Fruit fly (Drosophila melanogaster): ENCODE data around the gene MED20.

The MED20 gene

dm6 chr2L:8083427-8084295, 11.0 kb upstream of the MED20 start (continued):
- TF ChIP-seq sens-2 (GFP tag; IDR thresholded peaks at IDR 0.05), result no peak
- no peak for TF ChIP-seq hkb (optimal IDR thresholded peaks at IDR 0.05)
- TF ChIP-seq hkb (GFP tag; IDR thresholded peaks at IDR 0.05), result no peak
- no peak for TF ChIP-seq CG18476 (GFP tag; optimal IDR thresholded peaks at IDR 0.05)
- no peak for TF ChIP-seq br (optimal IDR thresholded peaks at IDR 0.05)
- no peak for TF ChIP-seq CG33213 (GFP tag; optimal IDR thresholded peaks at IDR 0.05)
- peak; percentile 43; the same call in 1 of the 3 replicates for TF ChIP-seq so (GFP tag; IDR thresholded peaks at IDR 0.05)
- no peak for TF ChIP-seq ac (GFP tag; optimal IDR thresholded peaks at IDR 0.05)
- no peak for TF ChIP-seq repo (GFP tag; optimal IDR thresholded peaks at IDR 0.05)
- TF ChIP-seq CG9437 (GFP tag; optimal IDR thresholded peaks at IDR 0.05), result no peak
- no peak for TF ChIP-seq odd (GFP tag; optimal IDR thresholded peaks at IDR 0.05)
- TF ChIP-seq CG3407 (GFP tag; optimal IDR thresholded peaks at IDR 0.05), result no peak
- no peak for TF ChIP-seq caup (GFP tag; optimal IDR thresholded peaks at IDR 0.05; ENCODE audit: severe bottlenecking)
- no peak for TF ChIP-seq CG2120 (GFP tag; optimal IDR thresholded peaks at IDR 0.05)
- TF ChIP-seq az2 (GFP tag; optimal IDR thresholded peaks at IDR 0.05), result no peak
- TF ChIP-seq Chrac-16 (GFP tag; optimal IDR thresholded peaks at IDR 0.05), result no peak
- no peak for TF ChIP-seq Xbp1 (GFP tag; optimal IDR thresholded peaks at IDR 0.05)
- TF ChIP-seq CG14965 (GFP tag; optimal IDR thresholded peaks at IDR 0.05; ENCODE audit: borderline replicate concordance), result no peak
- TF ChIP-seq Asciz (GFP tag; optimal IDR thresholded peaks at IDR 0.05), result no peak
- no peak for TF ChIP-seq corto (GFP tag; optimal IDR thresholded peaks at IDR 0.05)
- TF ChIP-seq zen2 (GFP tag; IDR thresholded peaks at IDR 0.05; ENCODE audit: partially characterized antibody), result no peak; the same call in 1 of the 3 replicates
- no peak for TF ChIP-seq CG11398 (GFP tag; optimal IDR thresholded peaks at IDR 0.05)
- TF ChIP-seq CG13894 (tag; optimal IDR thresholded peaks at IDR 0.05), result peak; percentile 44
- no peak for TF ChIP-seq CG12659 (GFP tag; optimal IDR thresholded peaks at IDR 0.05)
- TF ChIP-seq CG31365 (tag; optimal IDR thresholded peaks at IDR 0.05), result no peak
- no peak; the same call in 1 of the 2 replicates for TF ChIP-seq amos (GFP tag; IDR thresholded peaks at IDR 0.05; ENCODE audit: partially characterized antibody)
- no peak for TF ChIP-seq NK7.1 (GFP tag; optimal IDR thresholded peaks at IDR 0.05)
- TF ChIP-seq maf-S (GFP tag; optimal IDR thresholded peaks at IDR 0.05), result no peak
- no peak for TF ChIP-seq crc (GFP tag; optimal IDR thresholded peaks at IDR 0.05)
- no peak for TF ChIP-seq nom (GFP tag; optimal IDR thresholded peaks at IDR 0.05)
- TF ChIP-seq CG10979 (tag; optimal IDR thresholded peaks at IDR 0.05), result no peak
- no peak for TF ChIP-seq btn (GFP tag; optimal IDR thresholded peaks at IDR 0.05)
- no peak for TF ChIP-seq Nf-YA (GFP tag; IDR thresholded peaks at IDR 0.05)
- no peak for TF ChIP-seq PHDP (tag; optimal IDR thresholded peaks at IDR 0.05)
- TF ChIP-seq HLHmδ (GFP tag; optimal IDR thresholded peaks at IDR 0.05), result no peak
- TF ChIP-seq dati (GFP tag; IDR thresholded peaks at IDR 0.05), result no peak
- TF ChIP-seq fd3F (GFP tag; optimal IDR thresholded peaks at IDR 0.05), result no peak
- TF ChIP-seq Dbx (GFP tag; IDR thresholded peaks at IDR 0.05), result 0 out of 3 replicates have a peak, but pooled peaks have one; percentile 43
- no peak for TF ChIP-seq dmrt99B (tag; optimal IDR thresholded peaks at IDR 0.05)
- TF ChIP-seq Antp (GFP tag; optimal IDR thresholded peaks at IDR 0.05), result no peak
- TF ChIP-seq seq (GFP tag; IDR thresholded peaks at IDR 0.05), result no peak
- peak; percentile 12 for TF ChIP-seq ewg (GFP tag; optimal IDR thresholded peaks at IDR 0.05)
- TF ChIP-seq Myb (GFP tag; optimal IDR thresholded peaks at IDR 0.05), result no peak
- no peak for TF ChIP-seq peb (GFP tag; IDR thresholded peaks at IDR 0.05)
- no peak for TF ChIP-seq ERR (GFP tag; optimal IDR thresholded peaks at IDR 0.05)
- TF ChIP-seq CG1602 (GFP tag; optimal IDR thresholded peaks at IDR 0.05), result no peak
- no peak for TF ChIP-seq CG5245 (GFP tag; optimal IDR thresholded peaks at IDR 0.05)
- TF ChIP-seq Vsx1 (GFP tag; optimal IDR thresholded peaks at IDR 0.05), result no peak
- TF ChIP-seq CG1603 (tag; optimal IDR thresholded peaks at IDR 0.05), result peak; percentile 13
- TF ChIP-seq H15 (GFP tag; IDR thresholded peaks at IDR 0.05), result no peak

All from whole organism, embryonic.